Worm (Caenorhabditis elegans) whole organism, L4 larva: ENCODE results near the gene fbxa-131.

ENCODE experiments used
- D1046.2 ChIP-seq: fragments of 200-800 bp; sonication (Bioruptor generic); IDR thresholded peaks from 2 replicates; pipeline ENCODE4 v1.3.6; 2022; ENCODE audit warnings: missing genetic modification characterization, missing compliant biosample characterization
- F44E2.7 ChIP-seq: fragments of 200-800 bp; sonication (Bioruptor generic); IDR thresholded peaks from 2 replicates; pipeline ENCODE4 v2.1.2; 2022; ENCODE audit warnings: missing genetic modification characterization, missing compliant biosample characterization
- R02D3.7 ChIP-seq: fragments of 150-350 bp; sonication (generic microtip); optimal IDR thresholded peaks from 3 replicates; lab custom pipeline; 2014; ENCODE audit warnings: missing biosample characterization, missing genetic modification characterization
- ceh-20 ChIP-seq: fragments of 200-800 bp; sonication (Bioruptor generic); IDR thresholded peaks from 2 replicates; pipeline ENCODE4 v1.3.6; 2022; ENCODE audit warnings: missing genetic modification reagents, missing genetic modification characterization, missing compliant biosample characterization
- ceh-82 ChIP-seq: sonication (generic microtip); optimal IDR thresholded peaks from 2 replicates; lab custom pipeline; 2017; ENCODE audit warnings: missing biosample characterization, missing genetic modification characterization
- egl-27 ChIP-seq: sonication (generic microtip); optimal IDR thresholded peaks from 3 replicates; lab custom pipeline; 2017; ENCODE audit warnings: missing biosample characterization, missing genetic modification reagents, missing genetic modification characterization
- mdl-1 ChIP-seq, 2 experiments: fragments of 150-350 bp in 1 of 2; sonication (generic microtip) in 1 of 2; optimal IDR thresholded peaks; 2 replicates each; lab custom pipeline; 2014 to 2017; ENCODE audit warnings: missing biosample characterization in 2 of 2, missing genetic modification characterization in 2 of 2
- mep-1 ChIP-seq: fragments of 150-350 bp; sonication (generic microtip); optimal IDR thresholded peaks from 3 replicates; lab custom pipeline; 2014; ENCODE audit warnings: missing biosample characterization, missing genetic modification characterization
- nhr-102 ChIP-seq: sonication (generic microtip); optimal IDR thresholded peaks from 2 replicates; lab custom pipeline; 2016; ENCODE audit warnings: mild to moderate bottlenecking, missing genetic modification characterization, moderate library complexity, missing compliant biosample characterization
- nhr-28 ChIP-seq: fragments of 150-350 bp; optimal IDR thresholded peaks from 2 replicates; lab custom pipeline; 2014; ENCODE audit warnings: missing biosample characterization, missing genetic modification characterization
- nhr-41 ChIP-seq: fragments of 200-800 bp; sonication (Bioruptor generic); IDR thresholded peaks from 2 replicates; pipeline ENCODE4 v1.3.6; 2022; ENCODE audit warnings: missing genetic modification reagents, missing genetic modification characterization, missing compliant biosample characterization
- pqm-1 ChIP-seq: sonication (generic microtip); optimal IDR thresholded peaks from 2 replicates; lab custom pipeline; 2017; ENCODE audit warnings: missing biosample characterization, missing genetic modification characterization
- snpc-4 ChIP-seq: fragments of 150-350 bp; optimal IDR thresholded peaks from 2 replicates; lab custom pipeline; 2014; ENCODE audit warnings: missing biosample characterization, missing genetic modification characterization

- 0 out of 2 replicates have a peak, but pooled peaks have one; percentile 40 for TF ChIP-seq F44E2.7 (GFP tag; lab: Robert Waterston, UW)
- no peak for TF ChIP-seq ceh-82 (tag; lab: Kevin White, UChicago)
- TF ChIP-seq mdl-1 (tag; optimal IDR thresholded peaks at IDR 0.05; lab: Kevin White, UChicago) = no peak
- TF ChIP-seq ceh-20 = no peak
- TF ChIP-seq egl-27 (tag; lab: Kevin White, UChicago) = no peak
- TF ChIP-seq pqm-1 (tag; lab: Kevin White, UChicago) = no peak
- TF ChIP-seq nhr-102 (tag; lab: Kevin White, UChicago) = no peak
- no peak for TF ChIP-seq snpc-4
- peak; percentile 69; the same call in 1 of the 2 replicates for TF ChIP-seq D1046.2
- TF ChIP-seq R02D3.7 = no peak
- no peak for TF ChIP-seq nhr-41 (GFP tag; lab: Robert Waterston, UW)
- TF ChIP-seq mep-1 (tag; lab: Kevin White, UChicago) = no peak
- TF ChIP-seq nhr-28 (tag; lab: Kevin White, UChicago) = no peak
These were observed 15.3 kb upstream of the fbxa-131 start for ce11 chrV:19722881-19723280.
